Worm (Caenorhabditis elegans) whole organism, mixed stage, embryonic: ENCODE measurements around the gene T27E7.1.
"Not testable (repeated sequence)": the region's sequence is repeated elsewhere in the genome, so short reads cannot be mapped to it uniquely, and the experiment has no call there.

Experiments
- M03D4.4 ChIP-seq: sonication (generic microtip); optimal IDR thresholded peaks from 2 replicates; lab custom pipeline; 2017; ENCODE audit warnings: mild to moderate bottlenecking, missing genetic modification characterization, missing compliant biosample characterization
- bed-3 ChIP-seq: fragments of 200-800 bp; sonication (Bioruptor generic); optimal IDR thresholded peaks from 3 replicates; lab custom pipeline; 2018; ENCODE audit warnings: mild to moderate bottlenecking, missing genetic modification characterization, moderate library complexity, missing compliant biosample characterization
- blmp-1 ChIP-seq: fragments of 150-350 bp; optimal IDR thresholded peaks from 2 replicates; lab custom pipeline; 2014; ENCODE audit warnings: missing biosample characterization, missing genetic modification characterization
- ceh-39 ChIP-seq: fragments of 150-350 bp; optimal IDR thresholded peaks from 2 replicates; lab custom pipeline; 2014; ENCODE audit warnings: missing biosample characterization, missing genetic modification characterization
- ceh-43 ChIP-seq: fragments of 200-800 bp; sonication (Bioruptor generic); optimal IDR thresholded peaks from 2 replicates; lab custom pipeline; 2018; ENCODE audit warnings: mild to moderate bottlenecking, missing genetic modification characterization, moderate library complexity, missing compliant biosample characterization
- ceh-83 ChIP-seq: fragments of 200-800 bp; sonication (Bioruptor generic); optimal IDR thresholded peaks from 2 replicates; lab custom pipeline; 2018; ENCODE audit warnings: mild to moderate bottlenecking, missing genetic modification characterization, missing compliant biosample characterization
- ces-1 ChIP-seq: fragments of 150-350 bp; optimal IDR thresholded peaks from 2 replicates; lab custom pipeline; 2014; ENCODE audit warnings: missing biosample characterization, missing genetic modification reagents, missing genetic modification characterization
- cnd-1 ChIP-seq: fragments of 200-800 bp; sonication (Bioruptor generic); optimal IDR thresholded peaks from 2 replicates; lab custom pipeline; 2018; ENCODE audit warnings: mild to moderate bottlenecking, missing genetic modification characterization, missing compliant biosample characterization
- drap-1 ChIP-seq: fragments of 200-800 bp; sonication (Bioruptor generic); optimal IDR thresholded peaks from 3 replicates; lab custom pipeline; 2018; ENCODE audit warnings: mild to moderate bottlenecking, missing genetic modification characterization, missing compliant biosample characterization
- elt-1 ChIP-seq: sonication (generic microtip); optimal IDR thresholded peaks from 2 replicates; lab custom pipeline; 2017; ENCODE audit warnings: missing genetic modification characterization, mild to moderate bottlenecking, missing compliant biosample characterization, antibody characterized with exemption, moderate library complexity, borderline replicate concordance; ENCODE audit not compliant: insufficient read depth
- elt-3 ChIP-seq: fragments of 150-350 bp; optimal IDR thresholded peaks from 2 replicates; lab custom pipeline; 2014; ENCODE audit warnings: missing biosample characterization, missing genetic modification characterization
- flh-1 ChIP-seq: fragments of 200-800 bp; sonication (Bioruptor generic); optimal IDR thresholded peaks from 2 replicates; lab custom pipeline; 2018; ENCODE audit warnings: mild to moderate bottlenecking, missing genetic modification characterization, moderate library complexity, missing compliant biosample characterization
- ham-2 ChIP-seq: fragments of 200-800 bp; sonication (Bioruptor generic); optimal IDR thresholded peaks from 2 replicates; lab custom pipeline; 2018; ENCODE audit warnings: mild to moderate bottlenecking, missing genetic modification characterization, missing compliant biosample characterization
- hlh-1 ChIP-seq: fragments of 150-350 bp; optimal IDR thresholded peaks from 2 replicates; lab custom pipeline; 2014; ENCODE audit warnings: missing biosample characterization, missing genetic modification reagents, missing genetic modification characterization
- lin-32 ChIP-seq: fragments of 200-800 bp; sonication (Bioruptor generic); optimal IDR thresholded peaks from 2 replicates; lab custom pipeline; 2018; ENCODE audit warnings: mild to moderate bottlenecking, missing genetic modification characterization, missing compliant biosample characterization
- lsy-2 ChIP-seq: fragments of 150-350 bp; optimal IDR thresholded peaks from 2 replicates; lab custom pipeline; 2014; ENCODE audit warnings: missing biosample characterization, missing genetic modification characterization
- mab-5 ChIP-seq: fragments of 150-350 bp; optimal IDR thresholded peaks from 2 replicates; lab custom pipeline; 2014; ENCODE audit warnings: missing biosample characterization, missing genetic modification characterization
- mep-1 ChIP-seq: fragments of 150-350 bp; optimal IDR thresholded peaks from 2 replicates; lab custom pipeline; 2017; ENCODE audit warnings: missing biosample characterization, missing genetic modification reagents, missing genetic modification characterization, inconsistent platforms
- mls-2 ChIP-seq: sonication (generic microtip); optimal IDR thresholded peaks from 2 replicates; lab custom pipeline; 2016; ENCODE audit warnings: mild to moderate bottlenecking, missing genetic modification characterization, moderate library complexity, missing compliant biosample characterization
- nhr-12 ChIP-seq: fragments of 150-350 bp; optimal IDR thresholded peaks from 2 replicates; lab custom pipeline; 2014; ENCODE audit warnings: missing biosample characterization, missing genetic modification characterization
- nhr-2 ChIP-seq: fragments of 150-350 bp; optimal IDR thresholded peaks from 2 replicates; lab custom pipeline; 2014; ENCODE audit warnings: missing biosample characterization, missing genetic modification characterization
- nhr-28 ChIP-seq: fragments of 150-350 bp; optimal IDR thresholded peaks from 2 replicates; lab custom pipeline; 2014; ENCODE audit warnings: missing biosample characterization, missing genetic modification characterization
- nhr-76 ChIP-seq: sonication (generic microtip); optimal IDR thresholded peaks from 2 replicates; lab custom pipeline; 2017; ENCODE audit warnings: missing biosample characterization, missing genetic modification characterization
- pha-4 ChIP-seq: fragments of 150-350 bp; optimal IDR thresholded peaks from 2 replicates; lab custom pipeline; 2018; ENCODE audit warnings: missing biosample characterization, missing genetic modification reagents, missing genetic modification characterization
- sem-2 ChIP-seq: fragments of 200-800 bp; sonication (Bioruptor generic); optimal IDR thresholded peaks from 2 replicates; lab custom pipeline; 2018; ENCODE audit warnings: mild to moderate bottlenecking, missing genetic modification characterization, missing compliant biosample characterization
- snpc-4 ChIP-seq: fragments of 150-350 bp; optimal IDR thresholded peaks from 2 replicates; lab custom pipeline; 2014; ENCODE audit warnings: missing biosample characterization, missing genetic modification characterization
- sptf-1 ChIP-seq: sonication (generic microtip); optimal IDR thresholded peaks from 2 replicates; lab custom pipeline; 2017; ENCODE audit warnings: mild to moderate bottlenecking, missing genetic modification characterization, moderate library complexity, missing compliant biosample characterization
- tbx-8 ChIP-seq: fragments of 200-800 bp; sonication (Bioruptor generic); optimal IDR thresholded peaks from 2 replicates; lab custom pipeline; 2018; ENCODE audit warnings: mild to moderate bottlenecking, missing genetic modification characterization, moderate library complexity, missing compliant biosample characterization
- unc-120 ChIP-seq: sonication (generic microtip); optimal IDR thresholded peaks from 2 replicates; lab custom pipeline; 2017; ENCODE audit warnings: missing genetic modification characterization, missing compliant biosample characterization; ENCODE audit not compliant: poor library complexity, severe bottlenecking
- unc-39 ChIP-seq: fragments of 150-350 bp; optimal IDR thresholded peaks from 2 replicates; lab custom pipeline; 2014; ENCODE audit warnings: missing biosample characterization, missing genetic modification characterization
- unc-62 ChIP-seq: fragments of 150-350 bp; optimal IDR thresholded peaks from 2 replicates; lab custom pipeline; 2014; ENCODE audit warnings: missing biosample characterization, missing genetic modification reagents, missing genetic modification characterization
- ztf-11 ChIP-seq: fragments of 150-350 bp; optimal IDR thresholded peaks from 2 replicates; lab custom pipeline; 2014; ENCODE audit warnings: missing biosample characterization, missing genetic modification characterization

Gene T27E7.1

ce11 chrIV:14536911-14537310 lies 17.4 kb downstream of the T27E7.1 start, which contains the start of gene T27E7.5:
T27E7.5 (plus strand) TSS chrIV:14537163.
- TF ChIP-seq sem-2 (GFP tag; lab: Kevin White, UChicago), result no peak

- TF ChIP-seq ham-2 (GFP tag; lab: Kevin White, UChicago) (no peak), bed-3 (GFP tag; lab: Kevin White, UChicago) (no peak), nhr-12 (no peak), ces-1 (GFP tag; lab: Kevin White, UChicago) (no peak), tbx-8 (GFP tag; lab: Kevin White, UChicago) (no peak), lin-32 (GFP tag; lab: Kevin White, UChicago) (no peak), blmp-1 (tag; lab: Kevin White, UChicago) (no peak), mab-5 (tag; lab: Kevin White, UChicago) (no peak)
These were observed 23.0 kb downstream of the T27E7.1 start, which contains the start of gene pals-29 for ce11 chrIV:14542517-14542916. pals-29 (minus strand) TSS chrIV:14542617.

- TF ChIP-seq lin-32 (GFP tag; lab: Kevin White, UChicago) (no peak), pha-4 (no peak), ceh-83 (GFP tag; lab: Kevin White, UChicago) (no peak), nhr-76 (tag; lab: Kevin White, UChicago) (no peak), flh-1 (GFP tag; lab: Kevin White, UChicago) (no peak), cnd-1 (tag; lab: Kevin White, UChicago) (no peak), elt-3 (tag; lab: Kevin White, UChicago) (no peak), elt-1 (tag; lab: Kevin White, UChicago) (no peak), ztf-11 (no peak), unc-120 (tag; lab: Kevin White, UChicago) (no peak), snpc-4 (tag; lab: Kevin White, UChicago) (no peak), mep-1 (tag; lab: Kevin White, UChicago) (no peak), M03D4.4 (tag; lab: Kevin White, UChicago) (no peak), sem-2 (GFP tag; lab: Kevin White, UChicago) (no peak), mls-2 (tag; lab: Kevin White, UChicago) (no peak), mab-5 (tag; lab: Kevin White, UChicago) (no peak), nhr-12 (no peak), nhr-28 (tag; lab: Kevin White, UChicago) (no peak), drap-1 (GFP tag; lab: Kevin White, UChicago) (no peak), lsy-2 (tag; lab: Kevin White, UChicago) (no peak)
These were observed 27.7 kb downstream of the T27E7.1 start for ce11 chrIV:14547292-14547691.

ce11 chrIV:14549308-14549707 lies 29.7 kb downstream of the T27E7.1 start, which contains the start of gene T27E7.9:
T27E7.9 (minus strand) TSS chrIV:14549408.
- TF ChIP-seq nhr-28 (tag; lab: Kevin White, UChicago), result no peak
- TF ChIP-seq, all 35 proteins: peak for 0

- not testable (repeated sequence) for TF ChIP-seq lin-32 (GFP tag; lab: Kevin White, UChicago); nhr-2 (tag; lab: Kevin White, UChicago); ceh-43 (GFP tag; lab: Kevin White, UChicago)
- TF ChIP-seq, all 35 proteins: peak for 0; not testable (repeated sequence) for 35
These were observed 32.3 kb downstream of the T27E7.1 start, which contains the start of gene pals-30 for ce11 chrIV:14551870-14552269. pals-30 (minus strand) TSS chrIV:14551970.

- TF ChIP-seq sem-2 (GFP tag; lab: Kevin White, UChicago) (no peak), mls-2 (tag; lab: Kevin White, UChicago) (no peak), ham-2 (GFP tag; lab: Kevin White, UChicago) (no peak), unc-62 (GFP tag; lab: Kevin White, UChicago) (no peak), pha-4 (no peak), ceh-83 (GFP tag; lab: Kevin White, UChicago) (no peak), blmp-1 (tag; lab: Kevin White, UChicago) (no peak), cnd-1 (tag; lab: Kevin White, UChicago) (no peak), sptf-1 (tag; lab: Kevin White, UChicago) (no peak), hlh-1 (no peak), tbx-8 (GFP tag; lab: Kevin White, UChicago) (no peak), bed-3 (GFP tag; lab: Kevin White, UChicago) (no peak), ceh-39 (no peak), unc-39 (tag; lab: Kevin White, UChicago) (no peak), nhr-2 (tag; lab: Kevin White, UChicago) (no peak), snpc-4 (tag; lab: Kevin White, UChicago) (no peak), ceh-43 (GFP tag; lab: Kevin White, UChicago) (no peak)
These were observed 35.2 kb downstream of the T27E7.1 start, which contains the start of gene Y57G11B.6 for ce11 chrIV:14554788-14555187. Y57G11B.6 (minus strand) TSS chrIV:14554888.
